Fruit fly (Drosophila melanogaster) whole organism, embryonic: ENCODE results near the gene CG13252.
A peak's percentile ranks its signal among the peaks of the same experiment; 100 is the strongest.

Experiments used
- Antp ChIP-seq: fragments of 200-800 bp; sonication (Bioruptor generic); optimal IDR thresholded peaks from 3 replicates; lab custom pipeline; 2016; ENCODE audit warnings: missing biosample characterization, missing genetic modification characterization
- BtbVII ChIP-seq: fragments of 200-800 bp; sonication (Bioruptor generic); optimal IDR thresholded peaks from 3 replicates; lab custom pipeline; 2017; ENCODE audit warnings: missing biosample characterization, mild to moderate bottlenecking, missing genetic modification characterization
- CG11456 ChIP-seq: fragments of 200-800 bp; sonication (Bioruptor generic); IDR thresholded peaks from 3 replicates; pipeline ENCODE4 v1.3.6; 2022; ENCODE audit warnings: missing biosample characterization, missing genetic modification characterization
- CG12236 ChIP-seq: fragments of 200-800 bp; sonication (Bioruptor generic); optimal IDR thresholded peaks from 2 replicates; lab custom pipeline; 2016; ENCODE audit warnings: missing biosample characterization, missing genetic modification characterization
- CG13894 ChIP-seq: fragments of 200-800 bp; sonication (Bioruptor generic); optimal IDR thresholded peaks from 3 replicates; lab custom pipeline; 2018; ENCODE audit warnings: missing biosample characterization, mild to moderate bottlenecking, missing genetic modification characterization, moderate library complexity
- CG15696 ChIP-seq: fragments of 200-800 bp; sonication (Bioruptor generic); optimal IDR thresholded peaks from 2 replicates; lab custom pipeline; 2019; ENCODE audit warnings: missing biosample characterization, mild to moderate bottlenecking, missing genetic modification characterization, moderate library complexity
- CG17328 ChIP-seq: fragments of 200-800 bp; sonication (Bioruptor generic); IDR thresholded peaks from 2 replicates; pipeline ENCODE4 v1.3.6; 2022; ENCODE audit warnings: missing biosample characterization, missing genetic modification characterization
- CG18599 ChIP-seq: fragments of 200-800 bp; sonication (Bioruptor generic); optimal IDR thresholded peaks from 3 replicates; lab custom pipeline; 2017; ENCODE audit warnings: missing biosample characterization, missing genetic modification characterization, mild to moderate bottlenecking, moderate library complexity, missing genetic modification reagents
- CG31224 ChIP-seq: fragments of 200-800 bp; sonication (Bioruptor generic); IDR thresholded peaks from 2 replicates; pipeline ENCODE4 v1.3.6; 2022; ENCODE audit warnings: missing biosample characterization, missing genetic modification characterization
- CG3163 ChIP-seq: fragments of 200-800 bp; sonication (Bioruptor generic); optimal IDR thresholded peaks from 3 replicates; lab custom pipeline; 2016; ENCODE audit warnings: missing biosample characterization, missing genetic modification characterization
- CG34224 ChIP-seq: fragments of 200-800 bp; sonication (Bioruptor generic); IDR thresholded peaks from 3 replicates; pipeline ENCODE4 v1.3.6; 2022; ENCODE audit warnings: missing biosample characterization, missing genetic modification characterization; ENCODE audit not compliant: partially characterized antibody
- CG6654 ChIP-seq: fragments of 200-800 bp; sonication (Bioruptor generic); optimal IDR thresholded peaks from 2 replicates; lab custom pipeline; 2017; ENCODE audit warnings: missing biosample characterization, mild to moderate bottlenecking, missing genetic modification characterization
- CG6689 ChIP-seq: fragments of 200-800 bp; sonication (Bioruptor generic); IDR thresholded peaks from 2 replicates; pipeline ENCODE4 v1.3.6; 2022; ENCODE audit warnings: missing biosample characterization, missing genetic modification characterization
- CG7839 ChIP-seq: fragments of 200-800 bp; sonication (Bioruptor generic); optimal IDR thresholded peaks from 3 replicates; lab custom pipeline; 2018; ENCODE audit warnings: missing biosample characterization, mild to moderate bottlenecking, missing genetic modification characterization, moderate library complexity
- CG8388 ChIP-seq: fragments of 200-800 bp; sonication (Bioruptor generic); optimal IDR thresholded peaks from 2 replicates; lab custom pipeline; 2019; ENCODE audit warnings: missing biosample characterization, mild to moderate bottlenecking, missing genetic modification characterization, moderate library complexity
- CG9609 ChIP-seq: fragments of 200-800 bp; sonication (Bioruptor generic); optimal IDR thresholded peaks from 3 replicates; lab custom pipeline; 2016; ENCODE audit warnings: missing biosample characterization, missing genetic modification characterization
- D19A ChIP-seq: fragments of 200-800 bp; optimal IDR thresholded peaks from 3 replicates; lab custom pipeline; 2019; ENCODE audit warnings: missing biosample characterization, mild to moderate bottlenecking, missing genetic modification characterization, moderate library complexity
- Dad ChIP-seq: fragments of 200-800 bp; sonication (Bioruptor generic); optimal IDR thresholded peaks from 3 replicates; lab custom pipeline; 2016; ENCODE audit warnings: missing biosample characterization, missing genetic modification characterization
- Deaf1 ChIP-seq: fragments of 200-800 bp; optimal IDR thresholded peaks from 3 replicates; lab custom pipeline; 2019; ENCODE audit warnings: missing biosample characterization, mild to moderate bottlenecking, missing genetic modification characterization, moderate library complexity
- Dip2 ChIP-seq: fragments of 200-800 bp; sonication (Bioruptor generic); IDR thresholded peaks from 2 replicates; pipeline ENCODE4 v1.3.6; 2022; ENCODE audit warnings: missing biosample characterization, missing genetic modification characterization
- Doc2 ChIP-seq: fragments of 200-800 bp; sonication (Bioruptor generic); IDR thresholded peaks from 2 replicates; pipeline ENCODE4 v1.3.6; 2022; ENCODE audit warnings: missing biosample characterization, missing genetic modification characterization
- Drgx ChIP-seq: fragments of 200-800 bp; sonication (Bioruptor generic); IDR thresholded peaks from 2 replicates; pipeline ENCODE4 v1.3.6; 2022; ENCODE audit warnings: missing biosample characterization, missing genetic modification characterization
- Mad ChIP-seq: fragments of 200-800 bp; sonication (Bioruptor generic); optimal IDR thresholded peaks from 2 replicates; lab custom pipeline; 2016; ENCODE audit warnings: missing biosample characterization, missing genetic modification characterization
- Neu2 ChIP-seq: fragments of 200-800 bp; sonication (Bioruptor generic); optimal IDR thresholded peaks from 3 replicates; lab custom pipeline; 2016; ENCODE audit warnings: missing biosample characterization, missing genetic modification characterization, borderline replicate concordance
- NfI ChIP-seq: fragments of 200-800 bp; sonication (Bioruptor generic); optimal IDR thresholded peaks from 3 replicates; lab custom pipeline; 2018; ENCODE audit warnings: missing biosample characterization, mild to moderate bottlenecking, missing genetic modification characterization, moderate library complexity
- bab2 ChIP-seq: fragments of 200-800 bp; sonication (Bioruptor generic); optimal IDR thresholded peaks from 2 replicates; lab custom pipeline; 2016; ENCODE audit warnings: missing biosample characterization, missing genetic modification characterization
- bcd ChIP-seq: fragments of 200-800 bp; sonication (Bioruptor generic); optimal IDR thresholded peaks from 2 replicates; lab custom pipeline; 2017; ENCODE audit warnings: missing biosample characterization, mild to moderate bottlenecking, missing genetic modification characterization
- cas ChIP-seq: fragments of 200-800 bp; sonication (Bioruptor generic); IDR thresholded peaks from 2 replicates; pipeline ENCODE4 v1.3.6; 2022; ENCODE audit warnings: missing biosample characterization, missing genetic modification characterization
- cato ChIP-seq: fragments of 200-800 bp; sonication (Bioruptor generic); optimal IDR thresholded peaks from 2 replicates; lab custom pipeline; 2016; ENCODE audit warnings: missing biosample characterization, missing genetic modification characterization, borderline replicate concordance
- chn ChIP-seq: fragments of 200-800 bp; sonication (Bioruptor generic); optimal IDR thresholded peaks from 2 replicates; lab custom pipeline; 2016; ENCODE audit warnings: missing biosample characterization, missing genetic modification characterization
- dan ChIP-seq: fragments of 200-800 bp; sonication (Bioruptor generic); IDR thresholded peaks from 2 replicates; pipeline ENCODE4 v1.3.6; 2022; ENCODE audit warnings: missing biosample characterization, missing genetic modification characterization
- eve ChIP-seq, 2 experiments: fragments of >200 bp; optimal IDR thresholded peaks; 2 replicates each; lab custom pipeline; 2017; ENCODE audit warnings: missing biosample characterization in 2 of 2, missing genetic modification characterization in 2 of 2
- exex ChIP-seq: fragments of 200-800 bp; sonication (Bioruptor generic); optimal IDR thresholded peaks from 4 replicates; lab custom pipeline; 2018; ENCODE audit warnings: missing biosample characterization, mild to moderate bottlenecking, missing genetic modification characterization, moderate library complexity
- eyg ChIP-seq: fragments of 200-800 bp; sonication (Bioruptor generic); optimal IDR thresholded peaks from 3 replicates; lab custom pipeline; 2016; ENCODE audit warnings: missing biosample characterization, missing genetic modification characterization
- gce ChIP-seq: fragments of 200-800 bp; sonication (Bioruptor generic); IDR thresholded peaks from 3 replicates; pipeline ENCODE4 v1.3.6; 2022; ENCODE audit warnings: missing biosample characterization, missing genetic modification characterization
- hb ChIP-seq: fragments of 200-800 bp; sonication (Bioruptor generic); IDR thresholded peaks from 3 replicates; pipeline ENCODE4 v1.3.6; 2022; ENCODE audit warnings: missing biosample characterization, missing genetic modification characterization; ENCODE audit not compliant: partially characterized antibody
- hbn ChIP-seq: fragments of 200-800 bp; sonication (Bioruptor generic); IDR thresholded peaks from 2 replicates; pipeline ENCODE4 v1.3.6; 2022; ENCODE audit warnings: missing biosample characterization, missing genetic modification characterization; ENCODE audit not compliant: partially characterized antibody
- ind ChIP-seq: fragments of 200-800 bp; sonication (Bioruptor generic); optimal IDR thresholded peaks from 3 replicates; lab custom pipeline; 2016; ENCODE audit warnings: missing biosample characterization, missing genetic modification characterization
- kni ChIP-seq: fragments of 200-800 bp; sonication (Bioruptor generic); optimal IDR thresholded peaks from 3 replicates; lab custom pipeline; 2017; ENCODE audit warnings: mild to moderate bottlenecking, missing biosample characterization, missing genetic modification reagents, missing genetic modification characterization
- lilli ChIP-seq: fragments of 200-800 bp; sonication (Bioruptor generic); optimal IDR thresholded peaks from 3 replicates; lab custom pipeline; 2016; ENCODE audit warnings: missing biosample characterization, missing genetic modification characterization
- nau ChIP-seq: fragments of 200-800 bp; sonication (Bioruptor generic); optimal IDR thresholded peaks from 3 replicates; lab custom pipeline; 2017; ENCODE audit warnings: missing biosample characterization, mild to moderate bottlenecking, missing genetic modification characterization, missing genetic modification reagents
- nerfin-2 ChIP-seq: fragments of 200-800 bp; sonication (Bioruptor generic); IDR thresholded peaks from 2 replicates; pipeline ENCODE4 v1.3.6; 2022; ENCODE audit warnings: missing biosample characterization, missing genetic modification characterization; ENCODE audit not compliant: partially characterized antibody
- p53 ChIP-seq: fragments of 200-800 bp; sonication (Bioruptor generic); optimal IDR thresholded peaks from 2 replicates; lab custom pipeline; 2016; ENCODE audit warnings: missing biosample characterization, missing genetic modification characterization
- pnt ChIP-seq: fragments of 200-800 bp; sonication (Bioruptor generic); optimal IDR thresholded peaks from 3 replicates; lab custom pipeline; 2016; ENCODE audit warnings: missing biosample characterization, missing genetic modification characterization
- pros ChIP-seq: fragments of 200-800 bp; sonication (Bioruptor generic); optimal IDR thresholded peaks from 3 replicates; lab custom pipeline; 2019; ENCODE audit warnings: missing biosample characterization, mild to moderate bottlenecking, missing genetic modification characterization, moderate library complexity
- run ChIP-seq: fragments of 200-800 bp; sonication (Bioruptor generic); optimal IDR thresholded peaks from 3 replicates; lab custom pipeline; 2018; ENCODE audit warnings: missing biosample characterization, mild to moderate bottlenecking, missing genetic modification characterization
- salm ChIP-seq: fragments of 200-800 bp; sonication (Bioruptor generic); optimal IDR thresholded peaks from 2 replicates; lab custom pipeline; 2018; ENCODE audit warnings: missing biosample characterization, mild to moderate bottlenecking, missing genetic modification characterization
- sens ChIP-seq: fragments of 200-800 bp; sonication (Bioruptor generic); peaks from one replicate; lab custom pipeline; 2016; ENCODE audit warnings: missing biosample characterization, missing genetic modification characterization
- tgo ChIP-seq: fragments of 200-800 bp; sonication (Bioruptor generic); IDR thresholded peaks from 3 replicates; pipeline ENCODE4 v1.3.6; 2022; ENCODE audit warnings: missing biosample characterization, missing genetic modification characterization
- usp ChIP-seq: fragments of >200 bp; optimal IDR thresholded peaks from 2 replicates; lab custom pipeline; 2017; ENCODE audit warnings: missing biosample characterization, missing genetic modification characterization

Gene CG13252

DNA sequence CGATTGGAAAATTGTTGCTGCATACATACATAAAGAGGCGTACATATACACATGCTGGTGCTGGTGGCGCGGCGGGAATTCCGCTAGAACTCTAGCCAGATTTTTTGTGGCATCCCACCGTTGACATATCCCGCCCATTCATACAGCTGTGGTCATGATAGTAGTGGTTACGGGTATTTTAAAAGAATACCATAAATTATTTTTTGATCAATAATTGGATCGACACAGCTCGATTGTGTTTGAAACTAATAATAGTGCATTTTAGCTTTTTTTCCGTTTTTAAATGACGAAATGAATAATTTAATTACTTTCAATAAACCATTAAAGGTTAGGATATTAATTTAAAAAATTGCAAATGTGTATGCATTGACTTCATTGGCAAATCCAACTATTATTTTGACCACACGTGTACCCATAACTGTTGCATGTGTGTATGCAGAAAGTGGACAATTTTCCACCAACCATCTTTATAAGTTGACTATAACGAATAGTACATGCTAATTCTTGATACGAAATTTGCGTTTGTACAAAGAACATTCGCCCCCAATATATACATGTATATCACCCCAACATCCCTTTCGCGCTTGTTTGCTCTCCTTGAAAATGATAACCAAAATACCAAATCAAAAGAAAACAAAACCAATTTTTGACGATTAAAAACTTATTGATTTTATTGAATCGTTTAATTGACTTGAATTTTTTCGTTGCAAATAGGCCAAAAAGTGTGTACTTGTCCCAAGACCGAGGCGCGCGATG, 41.7 kb downstream of the CG13252 start (continued):
- TF ChIP-seq Antp (GFP tag; lab: Kevin White, UChicago) (peak; percentile 65), Dad (peak; percentile 69), CG15696 (tag; lab: Kevin White, UChicago) (peak; percentile 12), CG8388 (GFP tag; lab: Kevin White, UChicago) (peak; percentile 81), gce (peak; percentile 77), tgo (GFP tag; lab: Robert Waterston, UW) (peak; percentile 76), p53 (no peak), dan (no peak), nerfin-2 (GFP tag; lab: Robert Waterston, UW) (no peak), bcd (GFP tag; lab: Kevin White, UChicago) (peak; percentile 71), CG18599 (peak; percentile 81), kni (GFP tag; lab: Kevin White, UChicago) (no peak), CG6689 (peak; percentile 76), Deaf1 (tag; lab: Kevin White, UChicago) (peak; percentile 30), exex (tag; lab: Kevin White, UChicago) (peak; percentile 3), ind (GFP tag; lab: Kevin White, UChicago) (peak; percentile 75), CG9609 (peak; percentile 58), Doc2 (GFP tag; lab: Robert Waterston, UW) (no peak), salm (peak; percentile 67), BtbVII (peak; percentile 69), eyg (GFP tag; lab: Kevin White, UChicago) (peak; percentile 64), lilli (GFP tag; lab: Kevin White, UChicago) (peak; percentile 84), CG31224 (GFP tag; lab: Robert Waterston, UW) (peak; percentile 60), bab2 (peak; percentile 77), hbn (GFP tag; lab: Robert Waterston, UW) (no peak), cato (GFP tag; lab: Kevin White, UChicago) (peak; percentile 44), pnt (GFP tag; lab: Kevin White, UChicago) (peak; percentile 30), NfI (GFP tag; lab: Kevin White, UChicago) (peak; percentile 76), Dip2 (no peak), usp (GFP tag; lab: Kevin White, UChicago) (no peak), Neu2 (GFP tag; lab: Kevin White, UChicago) (no peak), CG6654 (GFP tag; lab: Kevin White, UChicago) (peak; percentile 33), CG7839 (tag; lab: Kevin White, UChicago) (peak; percentile 81), eve (GFP tag; optimal IDR thresholded peaks at IDR 0.05; lab: Kevin White, UChicago) (no peak), Mad (GFP tag; lab: Kevin White, UChicago) (peak; percentile 55), hb (no peak), cas (GFP tag; lab: Robert Waterston, UW) (0 out of 2 replicates have a peak, but pooled peaks have one; percentile 38), pros (GFP tag; lab: Kevin White, UChicago) (no peak), CG12236 (peak; percentile 45), D19A (peak; percentile 73), CG17328 (peak; percentile 85), CG11456 (GFP tag; lab: Robert Waterston, UW) (peak; percentile 83), CG13894 (peak; percentile 50), CG3163 (GFP tag; lab: Kevin White, UChicago) (peak; percentile 35), run (tag; lab: Kevin White, UChicago) (peak; percentile 68), CG34224 (GFP tag; lab: Robert Waterston, UW) (no peak; the same call in 2 of the 3 replicates), sens (GFP tag; lab: Kevin White, UChicago) (peak; percentile 95), chn (GFP tag; lab: Kevin White, UChicago) (peak; percentile 75), nau (no peak), Drgx (GFP tag; lab: Robert Waterston, UW) (peak; percentile 87)
